Worm (Caenorhabditis elegans) whole organism, L2 larva: ENCODE data around the gene C55C3.6.

Experiments
- ama-1 ChIP-seq: fragments of 150-350 bp; optimal IDR thresholded peaks from 2 replicates; lab custom pipeline; 2018; ENCODE audit warnings: inconsistent platforms
- lin-11 ChIP-seq: fragments of 150-350 bp; sonication (generic microtip); optimal IDR thresholded peaks from 2 replicates; lab custom pipeline; 2014; ENCODE audit warnings: missing biosample characterization, missing genetic modification characterization, inconsistent platforms, mixed read lengths
- nhr-10 ChIP-seq: sonication (generic microtip); optimal IDR thresholded peaks from 2 replicates; lab custom pipeline; 2017; ENCODE audit warnings: missing biosample characterization, missing genetic modification characterization
- skn-1 ChIP-seq: sonication (generic microtip); optimal IDR thresholded peaks from 2 replicates; lab custom pipeline; 2017; ENCODE audit warnings: missing biosample characterization, missing genetic modification characterization

- TF ChIP-seq ama-1 (lab: Kevin White, UChicago) (no peak), skn-1 (tag; lab: Kevin White, UChicago) (peak; percentile 88), lin-11 (tag; lab: Kevin White, UChicago) (no peak), nhr-10 (tag; lab: Kevin White, UChicago) (no peak)
Observed at ce11 chrIV:5667191-5667590, 15.8 kb upstream of the C55C3.6 start.
